Worm (Caenorhabditis elegans) whole organism, L2 larva: ENCODE results near the gene K05F6.4.

Experiments used
- C34F6.9 ChIP-seq: fragments of 150-350 bp; optimal IDR thresholded peaks from 2 replicates; lab custom pipeline; 2014; ENCODE audit warnings: missing biosample characterization, missing genetic modification characterization
- F13H6.1 ChIP-seq: sonication (generic microtip); optimal IDR thresholded peaks from 2 replicates; lab custom pipeline; 2016; ENCODE audit warnings: missing genetic modification characterization, missing compliant biosample characterization
- Y55F3AM.14 ChIP-seq: fragments of 200-800 bp; sonication (Bioruptor generic); optimal IDR thresholded peaks from 2 replicates; lab custom pipeline; 2018; ENCODE audit warnings: mild to moderate bottlenecking, missing genetic modification characterization, missing compliant biosample characterization
- aly-2 ChIP-seq: fragments of 150-350 bp; optimal IDR thresholded peaks from 2 replicates; lab custom pipeline; 2014; ENCODE audit warnings: missing biosample characterization, missing genetic modification characterization
- ama-1 ChIP-seq: fragments of 150-350 bp; optimal IDR thresholded peaks from 2 replicates; lab custom pipeline; 2018; ENCODE audit warnings: inconsistent platforms
- blmp-1 ChIP-seq: sonication (generic microtip); optimal IDR thresholded peaks from 2 replicates; lab custom pipeline; 2017; ENCODE audit warnings: missing genetic modification characterization, mild to moderate bottlenecking, missing compliant biosample characterization, antibody characterized with exemption, moderate library complexity; ENCODE audit not compliant: insufficient read depth
- ceh-16 ChIP-seq: fragments of 150-350 bp; optimal IDR thresholded peaks from 2 replicates; lab custom pipeline; 2014; ENCODE audit warnings: missing biosample characterization, missing genetic modification characterization
- ceh-82 ChIP-seq: fragments of 150-350 bp; optimal IDR thresholded peaks from 2 replicates; lab custom pipeline; 2014; ENCODE audit warnings: missing biosample characterization, missing genetic modification characterization
- crh-2 ChIP-seq: sonication (generic microtip); optimal IDR thresholded peaks from 2 replicates; lab custom pipeline; 2017; ENCODE audit warnings: missing biosample characterization, missing genetic modification characterization
- dmd-4 ChIP-seq: sonication (generic microtip); optimal IDR thresholded peaks from 2 replicates; lab custom pipeline; 2017; ENCODE audit warnings: missing biosample characterization, missing genetic modification characterization
- egl-27 ChIP-seq: sonication (generic microtip); optimal IDR thresholded peaks from 3 replicates; lab custom pipeline; 2017; ENCODE audit warnings: missing biosample characterization, missing genetic modification reagents, missing genetic modification characterization
- elt-1 ChIP-seq: fragments of 150-350 bp; optimal IDR thresholded peaks from 2 replicates; lab custom pipeline; 2014; ENCODE audit warnings: missing biosample characterization, missing genetic modification characterization
- fos-1 ChIP-seq: fragments of 150-350 bp; optimal IDR thresholded peaks from 2 replicates; lab custom pipeline; 2014; ENCODE audit warnings: missing biosample characterization, missing genetic modification characterization
- gmeb-1 ChIP-seq: fragments of 150-350 bp; optimal IDR thresholded peaks from 2 replicates; lab custom pipeline; 2014; ENCODE audit warnings: missing biosample characterization, missing genetic modification characterization
- lin-11 ChIP-seq: fragments of 150-350 bp; sonication (generic microtip); optimal IDR thresholded peaks from 2 replicates; lab custom pipeline; 2014; ENCODE audit warnings: missing biosample characterization, missing genetic modification characterization, inconsistent platforms, mixed read lengths
- lin-13 ChIP-seq: fragments of 150-350 bp; optimal IDR thresholded peaks from 2 replicates; lab custom pipeline; 2014; ENCODE audit warnings: missing biosample characterization, missing genetic modification reagents, missing genetic modification characterization
- lsy-2 ChIP-seq, 2 experiments: fragments of 150-350 bp in 1 of 2; sonication (generic microtip) in 1 of 2; optimal IDR thresholded peaks; 2 replicates each; lab custom pipeline; 2014 to 2017; ENCODE audit warnings: missing biosample characterization in 2 of 2, missing genetic modification characterization in 2 of 2
- mdl-1 ChIP-seq, 2 experiments: fragments of 150-350 bp in 1 of 2; sonication (generic microtip) in 1 of 2; optimal IDR thresholded peaks; 2 replicates each; lab custom pipeline; 2017; ENCODE audit warnings: missing biosample characterization in 2 of 2, missing genetic modification characterization in 2 of 2
- nhr-10 ChIP-seq: sonication (generic microtip); optimal IDR thresholded peaks from 2 replicates; lab custom pipeline; 2017; ENCODE audit warnings: missing biosample characterization, missing genetic modification characterization
- nhr-12 ChIP-seq: fragments of 150-350 bp; optimal IDR thresholded peaks from 2 replicates; lab custom pipeline; 2014; ENCODE audit warnings: missing biosample characterization, missing genetic modification characterization
- nhr-21 ChIP-seq: fragments of 150-350 bp; optimal IDR thresholded peaks from 2 replicates; lab custom pipeline; 2014; ENCODE audit warnings: missing biosample characterization, missing genetic modification characterization
- nhr-23 ChIP-seq: fragments of 150-350 bp; optimal IDR thresholded peaks from 2 replicates; lab custom pipeline; 2014; ENCODE audit warnings: missing biosample characterization, missing genetic modification reagents, missing genetic modification characterization
- nhr-25 ChIP-seq: fragments of 150-350 bp; sonication (generic microtip); optimal IDR thresholded peaks from 3 replicates; lab custom pipeline; 2014; ENCODE audit warnings: missing biosample characterization, missing genetic modification characterization
- nhr-77 ChIP-seq: fragments of 150-350 bp; optimal IDR thresholded peaks from 2 replicates; lab custom pipeline; 2014; ENCODE audit warnings: missing biosample characterization, missing genetic modification characterization
- peb-1 ChIP-seq: fragments of 150-350 bp; optimal IDR thresholded peaks from 2 replicates; lab custom pipeline; 2014; ENCODE audit warnings: missing biosample characterization, missing genetic modification characterization
- sem-4 ChIP-seq: fragments of 150-350 bp; optimal IDR thresholded peaks from 2 replicates; lab custom pipeline; 2014; ENCODE audit warnings: missing biosample characterization, missing genetic modification reagents, missing genetic modification characterization
- skn-1 ChIP-seq: sonication (generic microtip); optimal IDR thresholded peaks from 2 replicates; lab custom pipeline; 2017; ENCODE audit warnings: missing biosample characterization, missing genetic modification characterization
- sma-3 ChIP-seq: sonication (generic microtip); optimal IDR thresholded peaks from 2 replicates; lab custom pipeline; 2016; ENCODE audit warnings: missing genetic modification reagents, missing genetic modification characterization, missing compliant biosample characterization
- sma-9 ChIP-seq, 2 experiments: fragments of 150-350 bp in 1 of 2; sonication (generic microtip) in 1 of 2; optimal IDR thresholded peaks; 2 replicates each; lab custom pipeline; 2014 to 2016; ENCODE audit warnings: missing genetic modification characterization in 2 of 2, mild to moderate bottlenecking in 1 of 2, missing biosample characterization in 1 of 2, missing compliant biosample characterization in 1 of 2, missing genetic modification reagents in 1 of 2, moderate library complexity in 1 of 2
- snpc-4 ChIP-seq: fragments of 150-350 bp; optimal IDR thresholded peaks from 2 replicates; lab custom pipeline; 2014; ENCODE audit warnings: missing biosample characterization, missing genetic modification characterization
- unc-39 ChIP-seq: fragments of 150-350 bp; optimal IDR thresholded peaks from 2 replicates; lab custom pipeline; 2014; ENCODE audit warnings: missing biosample characterization, missing genetic modification characterization
- unc-62 ChIP-seq: fragments of 150-350 bp; optimal IDR thresholded peaks from 2 replicates; lab custom pipeline; 2014; ENCODE audit warnings: missing biosample characterization, missing genetic modification reagents, missing genetic modification characterization
- ztf-1 ChIP-seq: fragments of 200-800 bp; sonication (Bioruptor generic); conservative IDR thresholded peaks from 2 replicates; pipeline ENCODE4 v1.3.6; 2022; ENCODE audit warnings: missing genetic modification characterization, missing compliant biosample characterization
- ztf-11 ChIP-seq: sonication (generic microtip); optimal IDR thresholded peaks from 2 replicates; lab custom pipeline; 2017; ENCODE audit warnings: missing biosample characterization, missing genetic modification characterization
- ztf-4 ChIP-seq: fragments of 150-350 bp; optimal IDR thresholded peaks from 2 replicates; lab custom pipeline; 2014; ENCODE audit warnings: missing biosample characterization, missing genetic modification characterization

K05F6.4 gene

DNA sequence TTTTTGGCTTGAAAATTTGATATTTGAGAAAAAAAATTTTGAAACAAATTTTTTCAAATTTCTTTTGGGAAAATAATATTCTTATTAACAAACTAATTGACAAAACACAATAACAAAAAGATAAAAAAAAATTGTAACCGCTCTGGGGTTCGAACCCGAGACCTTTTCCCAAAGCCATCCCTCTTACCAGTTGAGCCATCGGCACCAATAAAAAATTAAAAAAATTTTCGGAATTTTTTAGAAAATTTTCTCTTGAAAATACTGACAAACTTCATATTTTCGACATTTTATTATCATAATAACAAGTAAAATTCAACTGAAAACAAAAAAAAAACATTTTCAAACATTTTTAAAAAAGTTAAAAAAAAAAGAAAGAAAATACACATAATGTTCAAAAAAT is 21.3 kb upstream of the K05F6.4 start:
- TF ChIP-seq ztf-4 (tag; lab: Kevin White, UChicago) (no peak), sem-4 (tag; lab: Kevin White, UChicago) (no peak), fos-1 (tag; lab: Kevin White, UChicago) (no peak), ztf-11 (no peak), ztf-1 (GFP tag; lab: Robert Waterston, UW) (no peak), skn-1 (no peak), unc-62 (GFP tag; lab: Kevin White, UChicago) (no peak)

DNA sequence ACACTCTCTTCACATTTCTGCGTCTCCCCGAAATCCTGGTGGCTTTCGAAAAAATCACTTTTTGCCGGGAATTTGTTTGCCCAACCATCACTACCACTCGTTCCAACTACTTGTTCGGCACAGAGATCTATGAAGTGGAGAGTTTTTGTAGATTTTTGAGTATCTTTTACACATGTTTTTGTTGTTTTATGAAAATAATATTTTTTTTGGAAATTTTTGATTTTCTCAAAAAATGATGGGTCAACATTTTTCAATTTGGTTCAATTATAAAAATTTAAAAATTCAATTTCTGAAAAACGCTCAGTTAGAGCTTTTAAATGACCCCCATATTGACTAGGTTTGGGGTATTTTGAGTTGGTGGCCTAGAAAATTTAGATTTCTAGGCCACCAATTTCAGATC is 17.8 kb upstream of the K05F6.4 start, which contains the start of gene Y51H7BR.7:
Gene Y51H7BR.7, minus strand, starts transcription at position 101 of the 400 bp plus-strand sequence.
- TF ChIP-seq nhr-25 (tag; lab: Kevin White, UChicago) (no peak), crh-2 (tag; lab: Kevin White, UChicago) (no peak), nhr-77 (tag; lab: Kevin White, UChicago) (no peak), ceh-16 (tag; lab: Kevin White, UChicago) (no peak), F13H6.1 (tag; lab: Kevin White, UChicago) (no peak)

DNA sequence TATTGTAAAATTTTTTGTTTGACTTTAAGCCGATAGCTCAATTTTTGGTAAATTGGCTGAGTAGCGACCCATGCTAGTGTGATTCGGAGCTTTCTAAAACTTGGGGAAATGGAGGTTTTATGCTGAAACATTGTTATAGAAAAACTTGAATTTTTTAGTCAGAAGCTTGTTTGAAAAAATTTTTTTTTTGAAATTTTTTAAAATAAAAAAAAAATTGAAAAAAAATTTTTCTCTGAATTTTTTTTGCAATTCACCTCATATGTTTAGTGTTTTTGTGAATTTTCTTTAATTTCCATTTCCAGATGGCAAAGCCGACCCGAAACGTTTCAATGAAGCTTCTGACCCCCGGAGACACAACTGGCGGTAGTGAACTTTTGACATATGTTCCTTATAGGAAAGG is 14.2 kb upstream of the K05F6.4 start, which contains the start of gene Y51H7BR.4:
Gene Y51H7BR.4, plus strand, starts transcription at position 301 of the 400 bp plus-strand sequence.
- no peak for TF ChIP-seq ama-1 (lab: Kevin White, UChicago)
- TF ChIP-seq ceh-82 (tag; lab: Kevin White, UChicago) = no peak
- TF ChIP-seq unc-39 (tag; lab: Kevin White, UChicago) = no peak
- no peak for TF ChIP-seq sem-4 (tag; lab: Kevin White, UChicago)
- TF ChIP-seq elt-1 (tag; lab: Kevin White, UChicago) = no peak
- TF ChIP-seq nhr-23 (tag; lab: Kevin White, UChicago) = no peak
- TF ChIP-seq nhr-21 = no peak
- TF ChIP-seq blmp-1 (tag; lab: Kevin White, UChicago) = no peak

DNA sequence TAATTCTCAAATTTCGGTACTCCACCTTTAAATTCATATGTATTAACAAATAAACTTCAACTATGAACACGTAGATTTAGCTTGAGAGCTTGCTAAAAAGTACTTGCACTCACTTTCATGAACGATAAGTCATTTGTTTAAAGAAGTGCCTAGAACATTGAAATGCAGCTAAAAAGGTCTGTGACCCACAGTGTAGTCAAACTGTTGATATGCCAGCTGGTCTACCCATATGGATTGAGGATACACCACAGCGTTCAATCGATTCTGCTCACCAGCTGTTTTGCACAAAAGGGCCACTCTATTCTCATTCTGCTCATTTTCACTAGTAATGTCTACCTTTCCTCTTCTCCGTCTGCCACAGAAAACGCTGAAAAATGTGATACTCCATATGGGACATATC is 7.4 kb upstream of the K05F6.4 start, which contains the start of gene fbxb-43:
Gene fbxb-43, plus strand, starts transcription at position 301 of the 400 bp plus-strand sequence.
- no peak for TF ChIP-seq C34F6.9 (tag; lab: Kevin White, UChicago)
- TF ChIP-seq peb-1 (tag; lab: Kevin White, UChicago) = no peak
- TF ChIP-seq skn-1 = no peak
- TF ChIP-seq sma-3 (GFP tag; lab: Kevin White, UChicago) = no peak
- TF ChIP-seq crh-2 (tag; lab: Kevin White, UChicago) = no peak
- TF ChIP-seq nhr-10 = no peak
- TF ChIP-seq egl-27 = no peak
- TF ChIP-seq unc-62 (GFP tag; lab: Kevin White, UChicago) = no peak
- TF ChIP-seq dmd-4 (tag; lab: Kevin White, UChicago) = no peak
- no peak for TF ChIP-seq ama-1 (lab: Kevin White, UChicago)
- TF ChIP-seq gmeb-1 (tag; lab: Kevin White, UChicago) = no peak
- TF ChIP-seq nhr-21 = no peak
- no peak for TF ChIP-seq nhr-12

DNA sequence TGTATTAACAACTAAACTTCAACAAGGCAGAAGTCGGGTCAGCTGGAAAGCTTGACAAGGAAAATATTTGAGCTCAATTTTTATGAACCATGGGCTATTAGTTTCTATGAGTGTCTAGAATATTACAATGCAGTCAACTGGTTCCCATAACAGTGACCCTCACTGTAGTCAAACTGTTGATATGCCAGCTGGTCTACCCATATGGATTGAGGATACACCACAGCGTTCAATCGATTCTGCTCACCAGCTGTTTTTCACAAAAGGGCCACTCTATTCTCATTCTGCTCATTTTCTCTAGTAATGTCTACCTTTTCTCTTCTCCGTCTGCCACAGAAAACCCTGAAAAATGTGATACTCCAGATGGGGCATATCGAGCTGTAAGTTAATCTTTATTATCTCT is 6.0 kb upstream of the K05F6.4 start, which contains the start of gene fbxb-42:
Gene fbxb-42, plus strand, starts transcription at position 301 of the 400 bp plus-strand sequence.
- TF ChIP-seq lin-11 (tag; lab: Kevin White, UChicago) (no peak), blmp-1 (tag; lab: Kevin White, UChicago) (no peak), ztf-4 (tag; lab: Kevin White, UChicago) (no peak), ceh-16 (tag; lab: Kevin White, UChicago) (no peak), lsy-2 (tag; optimal IDR thresholded peaks at IDR 0.05; lab: Kevin White, UChicago) (no peak), ceh-82 (tag; lab: Kevin White, UChicago) (no peak), sma-9 (GFP tag; optimal IDR thresholded peaks at IDR 0.05; lab: Kevin White, UChicago) (no peak), sma-9 (tag; optimal IDR thresholded peaks at IDR 0.05; lab: Kevin White, UChicago) (no peak)

DNA sequence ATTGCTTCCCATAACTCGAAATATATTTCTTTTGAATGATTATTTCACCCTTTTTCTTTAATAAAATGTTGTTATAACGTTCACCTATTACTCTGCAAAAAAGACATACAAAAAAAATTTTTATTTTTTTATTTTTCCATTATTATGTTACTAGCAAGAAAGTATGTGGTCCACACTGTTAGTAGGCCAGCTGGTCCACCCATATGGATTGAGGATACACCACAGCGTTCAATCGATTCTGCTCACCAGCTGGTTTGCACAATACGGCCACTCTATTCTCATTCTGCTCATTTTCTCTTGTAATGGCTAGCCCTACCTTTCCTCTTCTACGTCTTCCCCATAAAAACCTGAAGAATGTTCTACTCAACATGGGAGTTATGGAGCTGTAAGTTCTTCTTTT is 4.7 kb upstream of the K05F6.4 start, which contains the start of gene fbxb-44:
Gene fbxb-44, plus strand, starts transcription at position 301 of the 400 bp plus-strand sequence.
- TF ChIP-seq ama-1 (lab: Kevin White, UChicago) (no peak), nhr-25 (tag; lab: Kevin White, UChicago) (no peak), blmp-1 (tag; lab: Kevin White, UChicago) (no peak), ceh-16 (tag; lab: Kevin White, UChicago) (no peak), sem-4 (tag; lab: Kevin White, UChicago) (no peak), crh-2 (tag; lab: Kevin White, UChicago) (no peak), snpc-4 (tag; lab: Kevin White, UChicago) (no peak), F13H6.1 (tag; lab: Kevin White, UChicago) (no peak), lin-13 (no peak), mdl-1 (tag; optimal IDR thresholded peaks at IDR 0.05; lab: Kevin White, UChicago) (no peak), ztf-1 (GFP tag; lab: Robert Waterston, UW) (no peak), aly-2 (no peak), Y55F3AM.14 (GFP tag; lab: Kevin White, UChicago) (no peak), ceh-82 (tag; lab: Kevin White, UChicago) (no peak), fos-1 (tag; lab: Kevin White, UChicago) (no peak), gmeb-1 (tag; lab: Kevin White, UChicago) (no peak)
